Worm (Caenorhabditis elegans) whole organism, L4 larva: ENCODE results near the gene Y4C6B.4.
A peak's percentile ranks its signal among the peaks of the same experiment; 100 is the strongest.
"Not testable (repeated sequence)": the region's sequence is repeated elsewhere in the genome, so short reads cannot be mapped to it uniquely, and the experiment has no call there.

Experiments used
- F10B5.3 ChIP-seq: sonication (generic microtip); optimal IDR thresholded peaks from 2 replicates; lab custom pipeline; 2016; ENCODE audit warnings: mild to moderate bottlenecking, missing genetic modification characterization, missing compliant biosample characterization
- R02D3.7 ChIP-seq: fragments of 150-350 bp; sonication (generic microtip); optimal IDR thresholded peaks from 3 replicates; lab custom pipeline; 2014; ENCODE audit warnings: missing biosample characterization, missing genetic modification characterization
- T20F7.1 ChIP-seq: fragments of 200-800 bp; sonication (Bioruptor generic); optimal IDR thresholded peaks from 2 replicates; lab custom pipeline; 2018; ENCODE audit warnings: mild to moderate bottlenecking, missing genetic modification characterization, missing compliant biosample characterization
- T26A8.4 ChIP-seq: fragments of 200-800 bp; sonication (Bioruptor generic); IDR thresholded peaks from 2 replicates; pipeline ENCODE4 v1.3.6; 2022; ENCODE audit warnings: missing genetic modification characterization, missing compliant biosample characterization
- Y105C5A.15 ChIP-seq: fragments of 200-800 bp; sonication (Bioruptor generic); IDR thresholded peaks from 2 replicates; pipeline ENCODE4 v1.3.6; 2022; ENCODE audit warnings: missing genetic modification characterization, missing compliant biosample characterization
- Y5F2A.4 ChIP-seq: fragments of 200-800 bp; sonication (Bioruptor generic); optimal IDR thresholded peaks from 2 replicates; lab custom pipeline; 2018; ENCODE audit warnings: mild to moderate bottlenecking, missing genetic modification characterization, missing compliant biosample characterization
- ZK337.2 ChIP-seq: fragments of 200-800 bp; sonication (Bioruptor generic); IDR thresholded peaks from 2 replicates; pipeline ENCODE4 v1.3.6; 2022; ENCODE audit warnings: missing genetic modification reagents, missing genetic modification characterization, missing compliant biosample characterization
- aha-1 ChIP-seq: fragments of 150-350 bp; peaks from one replicate; lab custom pipeline; 2014; ENCODE audit warnings: missing biosample characterization, missing genetic modification characterization
- ama-1 ChIP-seq: fragments of 150-350 bp; optimal IDR thresholded peaks from 2 replicates; lab custom pipeline; 2014; ENCODE audit warnings: inconsistent platforms, mixed read lengths
- daf-16 ChIP-seq, 3 experiments: sonication (generic microtip); optimal IDR thresholded peaks; 2 replicates each; lab custom pipeline; 2016 to 2017; ENCODE audit warnings: missing genetic modification characterization in 3 of 3, missing genetic modification reagents in 3 of 3, mild to moderate bottlenecking in 2 of 3, missing compliant biosample characterization in 2 of 3, missing biosample characterization in 1 of 3, moderate library complexity in 1 of 3
- dmd-6 ChIP-seq: fragments of 200-800 bp; sonication (Bioruptor generic); IDR thresholded peaks from 2 replicates; pipeline ENCODE4 v1.3.6; 2022; ENCODE audit warnings: missing genetic modification reagents, missing genetic modification characterization, missing compliant biosample characterization
- dve-1 ChIP-seq: sonication (generic microtip); optimal IDR thresholded peaks from 2 replicates; lab custom pipeline; 2017; ENCODE audit warnings: antibody characterized with exemption, mild to moderate bottlenecking, missing genetic modification characterization, missing compliant biosample characterization; ENCODE audit not compliant: insufficient read depth
- egl-27 ChIP-seq: sonication (generic microtip); optimal IDR thresholded peaks from 3 replicates; lab custom pipeline; 2017; ENCODE audit warnings: missing biosample characterization, missing genetic modification reagents, missing genetic modification characterization
- hlh-11 ChIP-seq: fragments of 200-800 bp; sonication (Bioruptor generic); optimal IDR thresholded peaks from 2 replicates; lab custom pipeline; 2018; ENCODE audit warnings: mild to moderate bottlenecking, missing genetic modification characterization, missing compliant biosample characterization
- lim-7 ChIP-seq: fragments of 200-800 bp; sonication (Bioruptor generic); IDR thresholded peaks from 2 replicates; pipeline ENCODE4 v1.3.6; 2022; ENCODE audit warnings: missing genetic modification characterization, missing compliant biosample characterization
- lin-15B ChIP-seq: fragments of 150-350 bp; sonication (generic microtip); optimal IDR thresholded peaks from 3 replicates; lab custom pipeline; 2014; ENCODE audit warnings: missing biosample characterization, missing genetic modification characterization
- lin-38 ChIP-seq: fragments of 200-800 bp; sonication (Bioruptor generic); IDR thresholded peaks from 2 replicates; pipeline ENCODE4 v1.3.6; 2022; ENCODE audit warnings: missing genetic modification reagents, missing genetic modification characterization, missing compliant biosample characterization
- lsy-2 ChIP-seq, 2 experiments: fragments of 150-350 bp in 1 of 2; sonication (generic microtip) in 1 of 2; optimal IDR thresholded peaks; 2 replicates each; lab custom pipeline; 2014 to 2017; ENCODE audit warnings: missing biosample characterization in 2 of 2, missing genetic modification characterization in 2 of 2
- nhr-25 ChIP-seq: sonication (generic microtip); optimal IDR thresholded peaks from 2 replicates; lab custom pipeline; 2017; ENCODE audit warnings: missing genetic modification characterization, mild to moderate bottlenecking, missing compliant biosample characterization, antibody characterized with exemption, moderate library complexity, borderline replicate concordance; ENCODE audit not compliant: insufficient read depth
- nhr-28 ChIP-seq: fragments of 150-350 bp; optimal IDR thresholded peaks from 2 replicates; lab custom pipeline; 2014; ENCODE audit warnings: missing biosample characterization, missing genetic modification characterization
- nhr-41 ChIP-seq: fragments of 200-800 bp; sonication (Bioruptor generic); IDR thresholded peaks from 2 replicates; pipeline ENCODE4 v1.3.6; 2022; ENCODE audit warnings: missing genetic modification reagents, missing genetic modification characterization, missing compliant biosample characterization
- pqm-1 ChIP-seq: sonication (generic microtip); optimal IDR thresholded peaks from 2 replicates; lab custom pipeline; 2017; ENCODE audit warnings: missing biosample characterization, missing genetic modification characterization
- saeg-2 ChIP-seq: fragments of 200-800 bp; sonication (Bioruptor generic); IDR thresholded peaks from 2 replicates; pipeline ENCODE4 v1.3.6; 2022; ENCODE audit warnings: missing genetic modification reagents, missing genetic modification characterization, missing compliant biosample characterization
- set-16 ChIP-seq: fragments of 200-800 bp; sonication (Bioruptor generic); IDR thresholded peaks from 2 replicates; pipeline ENCODE4 v1.3.6; 2022; ENCODE audit warnings: missing genetic modification reagents, missing genetic modification characterization, missing compliant biosample characterization
- spr-3 ChIP-seq: fragments of 200-800 bp; sonication (Bioruptor generic); optimal IDR thresholded peaks from 2 replicates; lab custom pipeline; 2018; ENCODE audit warnings: mild to moderate bottlenecking, missing genetic modification characterization, missing compliant biosample characterization
- unc-62 ChIP-seq, 3 experiments: fragments of 150-350 bp in 1 of 3; sonication (generic microtip); optimal IDR thresholded peaks in 2 of 3; peaks in 1 of 3; 1 replicate in 1 of 3; 2 replicates in 2 of 3; lab custom pipeline; 2014 to 2017; ENCODE audit warnings: missing biosample characterization in 3 of 3, missing genetic modification characterization in 3 of 3, missing genetic modification reagents in 3 of 3, missing genotype in 1 of 3
- ztf-11 ChIP-seq: fragments of 150-350 bp; optimal IDR thresholded peaks from 2 replicates; lab custom pipeline; 2014; ENCODE audit warnings: missing biosample characterization, missing genetic modification characterization
- ztf-7 ChIP-seq: fragments of 150-350 bp; optimal IDR thresholded peaks from 2 replicates; lab custom pipeline; 2014; ENCODE audit warnings: missing biosample characterization, missing genetic modification characterization

Y4C6B.4 gene

DNA sequence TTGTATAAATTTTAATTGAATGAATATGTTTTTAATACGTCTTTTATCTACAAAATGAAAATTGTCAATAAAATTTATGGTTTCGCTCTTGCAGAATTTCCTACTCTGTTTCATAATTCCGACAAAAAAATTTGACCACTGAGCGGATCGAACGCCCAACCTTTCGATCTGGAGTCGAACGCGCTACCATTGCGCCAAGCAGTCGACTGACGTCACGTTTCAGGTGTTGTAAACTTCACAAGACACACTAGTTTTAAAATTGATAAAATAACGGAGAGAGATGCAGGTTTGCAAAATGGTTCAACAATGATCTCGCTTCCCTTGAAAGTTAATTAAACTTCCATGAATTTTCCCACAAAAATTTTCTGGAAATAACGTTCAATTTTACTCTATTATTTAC, 17.9 kb downstream of the Y4C6B.4 start (continued):
- TF ChIP-seq T26A8.4 (GFP tag; lab: Robert Waterston, UW) (0 out of 2 replicates have a peak, but pooled peaks have one; percentile 29), dve-1 (tag; lab: Kevin White, UChicago) (peak; percentile 63), lin-15B (tag; lab: Kevin White, UChicago) (no peak), nhr-25 (no peak), unc-62 (GFP tag; optimal IDR thresholded peaks at IDR 0.05 in 1 of 2; lab: Kevin White, UChicago) (peak in 1 of 2 experiments; percentile 53), unc-62 (tag; optimal IDR thresholded peaks at IDR 0.05; lab: Kevin White, UChicago) (no peak)

DNA sequence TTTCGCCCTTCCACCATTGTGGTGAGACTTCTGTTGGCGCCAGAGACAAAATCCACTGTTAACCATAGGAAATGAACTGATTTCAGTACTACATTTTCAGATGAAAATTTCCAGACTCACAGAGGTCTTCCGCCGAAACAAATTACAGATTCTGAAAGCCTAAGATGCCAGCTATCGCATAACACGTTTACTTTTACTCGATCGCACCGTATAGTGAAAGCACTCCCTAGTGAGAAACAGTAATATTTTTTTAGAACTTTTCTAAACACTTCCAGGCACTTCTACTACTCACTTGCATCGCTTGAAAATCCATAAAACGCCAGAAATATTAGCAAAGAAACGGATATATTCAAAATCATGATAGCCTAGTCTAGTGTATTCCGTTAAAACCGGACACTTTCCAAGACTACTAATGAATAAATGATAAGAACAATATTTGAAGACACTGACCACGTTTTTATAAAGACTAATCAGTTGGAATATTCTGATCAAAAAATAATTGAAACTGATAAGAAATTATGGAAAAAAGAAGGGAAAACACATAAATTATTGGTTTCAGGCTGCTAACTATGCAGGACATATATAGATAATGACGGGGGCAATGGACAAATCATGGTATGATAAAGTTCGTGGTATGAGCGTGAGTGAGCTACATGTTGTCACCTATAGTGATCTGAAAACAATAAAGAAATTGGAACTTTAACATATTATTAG, 24.4 kb downstream of the Y4C6B.4 start, which contains the start of gene gba-4:
gba-4 (minus strand) TSS at position 418 of the 714 bp plus-strand sequence.
- peak; percentile 84 for TF ChIP-seq pqm-1 (tag; lab: Kevin White, UChicago)
- TF ChIP-seq dmd-6 (GFP tag; lab: Robert Waterston, UW): peak; percentile 62
- peak; percentile 30 for TF ChIP-seq hlh-11 (tag; lab: Kevin White, UChicago)
- peak; percentile 74 for TF ChIP-seq dve-1 (tag; lab: Kevin White, UChicago)
- TF ChIP-seq aha-1 (tag; lab: Kevin White, UChicago): peak; percentile 83
- TF ChIP-seq nhr-28 (tag; lab: Kevin White, UChicago): peak; percentile 35
- not testable (repeated sequence) for TF ChIP-seq daf-16 (GFP tag; optimal IDR thresholded peaks at IDR 0.05; lab: Kevin White, UChicago)
- peak; percentile 40 for TF ChIP-seq daf-16 (tag; optimal IDR thresholded peaks at IDR 0.05; lab: Kevin White, UChicago)
- TF ChIP-seq, all 104 proteins: peak for 7; not testable (repeated sequence) for 97

DNA sequence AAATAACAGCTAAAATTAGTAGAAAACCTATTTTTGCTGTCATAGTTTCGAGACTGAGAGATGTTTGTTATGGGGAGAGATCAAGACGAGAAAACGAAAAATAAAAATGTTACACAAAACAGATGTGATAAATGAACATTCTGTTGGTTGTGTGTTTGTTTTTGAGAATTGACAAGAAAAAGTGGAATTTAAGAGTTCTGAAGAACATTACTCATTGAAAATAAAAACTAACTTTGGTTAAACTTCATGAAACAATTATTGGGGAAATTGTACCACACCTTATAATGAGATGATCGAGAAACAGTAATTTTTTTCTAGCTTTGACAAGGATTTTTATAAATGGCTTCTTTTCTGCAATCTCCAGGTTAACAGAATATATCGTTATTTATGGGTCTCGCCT, 27.1 kb downstream of the Y4C6B.4 start, which contains the start of gene Y4C6B.7:
Y4C6B.7 (minus strand) TSS at position 101 of the 400 bp plus-strand sequence.
- TF ChIP-seq F10B5.3 (tag; lab: Kevin White, UChicago) (no peak), aha-1 (tag; lab: Kevin White, UChicago) (peak; percentile 46)

ce11 chrIV:5354124-5354523, 27.9 kb downstream of the Y4C6B.4 start, which contains the start of gene Y4C6B.1:
Gene Y4C6B.1 (plus strand): TSS chrIV:5354488.
- TF ChIP-seq nhr-41 (no peak), set-16 (no peak), Y5F2A.4 (GFP tag; lab: Kevin White, UChicago) (no peak), Y105C5A.15 (GFP tag; lab: Robert Waterston, UW) (no peak), lin-38 (GFP tag; lab: Robert Waterston, UW) (peak; percentile 87), ama-1 (lab: Kevin White, UChicago) (no peak), ZK337.2 (GFP tag; lab: Robert Waterston, UW) (no peak), egl-27 (tag; lab: Kevin White, UChicago) (no peak), lsy-2 (tag; optimal IDR thresholded peaks at IDR 0.05; lab: Kevin White, UChicago) (peak in 1 of 2 experiments; percentile 83)

DNA sequence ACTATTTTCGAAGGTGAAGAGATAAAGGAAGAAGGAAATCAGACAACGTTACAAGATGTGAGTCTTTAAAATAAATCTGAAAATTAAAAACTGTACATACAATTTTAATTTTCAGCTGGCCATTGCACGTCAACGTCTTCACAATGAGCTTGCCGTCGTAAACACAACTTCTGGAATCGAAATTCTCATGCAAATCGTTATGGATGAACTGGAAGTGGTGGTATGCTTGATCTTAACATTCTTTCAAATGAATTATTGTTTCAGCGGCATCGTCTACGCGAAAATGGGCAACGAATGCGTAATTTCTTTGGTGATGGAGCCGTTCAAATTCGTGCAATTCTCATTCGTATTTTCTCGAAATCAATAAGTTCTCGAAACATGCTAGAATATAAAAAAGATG, 28.3 kb downstream of the Y4C6B.4 start:
- TF ChIP-seq unc-62 (GFP tag; optimal IDR thresholded peaks at IDR 0.05 in 1 of 2; lab: Kevin White, UChicago) (peak in 1 of 2 experiments; percentile 96), unc-62 (tag; optimal IDR thresholded peaks at IDR 0.05; lab: Kevin White, UChicago) (no peak), R02D3.7 (tag; lab: Kevin White, UChicago) (no peak)

- TF ChIP-seq T20F7.1 (GFP tag; lab: Kevin White, UChicago) (no peak), ztf-11 (tag; lab: Kevin White, UChicago) (no peak), dve-1 (tag; lab: Kevin White, UChicago) (no peak), spr-3 (no peak), lim-7 (GFP tag; lab: Robert Waterston, UW) (no peak), saeg-2 (GFP tag; lab: Robert Waterston, UW) (no peak), ztf-7 (tag; lab: Kevin White, UChicago) (no peak)
Observed at ce11 chrIV:5360533-5360932, 34.3 kb downstream of the Y4C6B.4 start, which contains the start of gene F41H10.5. Gene F41H10.5 (plus strand): TSS chrIV:5360907.
